Fruit fly (Drosophila melanogaster): ENCODE results near the gene ND-ASHI.

Gene ND-ASHI

dm6 chrX:6662876-6663551 lies 15.9 kb downstream of the ND-ASHI start (continued):
- TF ChIP-seq CG13775 (GFP tag; optimal IDR thresholded peaks at IDR 0.05): no peak
- TF ChIP-seq CG18011 (GFP tag; optimal IDR thresholded peaks at IDR 0.05): no peak
- no peak for TF ChIP-seq CG3407 (GFP tag; optimal IDR thresholded peaks at IDR 0.05)
- TF ChIP-seq ems (GFP tag; optimal IDR thresholded peaks at IDR 0.05): no peak
- peak; percentile 18 for TF ChIP-seq dm (GFP tag; optimal IDR thresholded peaks at IDR 0.05)
- peak; percentile 29 for TF ChIP-seq jumu (GFP tag; optimal IDR thresholded peaks at IDR 0.05)
- TF ChIP-seq CG8944 (GFP tag; optimal IDR thresholded peaks at IDR 0.05): peak; percentile 37
- no peak for TF ChIP-seq eyg (GFP tag; optimal IDR thresholded peaks at IDR 0.05)
- no peak for TF ChIP-seq Adf1 (GFP tag; IDR thresholded peaks at IDR 0.05)
- TF ChIP-seq hth (optimal IDR thresholded peaks at IDR 0.05): no peak
- no peak for TF ChIP-seq CG18476 (GFP tag; optimal IDR thresholded peaks at IDR 0.05)
- no peak for TF ChIP-seq B-H2 (GFP tag; optimal IDR thresholded peaks at IDR 0.05)
- peak; percentile 13 for TF ChIP-seq CG4820 (GFP tag; optimal IDR thresholded peaks at IDR 0.05)
- no peak for TF ChIP-seq CG7745 (tag; optimal IDR thresholded peaks at IDR 0.05)
- TF ChIP-seq dmrt11E (tag; optimal IDR thresholded peaks at IDR 0.05): no peak
- TF ChIP-seq row (GFP tag; IDR thresholded peaks at IDR 0.05): peak; percentile 68
- TF ChIP-seq CG7928 (GFP tag; optimal IDR thresholded peaks at IDR 0.05): no peak
- TF ChIP-seq vfl (GFP tag; optimal IDR thresholded peaks at IDR 0.05): no peak
- no peak; the same call in 1 of the 2 replicates for TF ChIP-seq Rx (GFP tag; IDR thresholded peaks at IDR 0.05)
- TF ChIP-seq Elba2 (GFP tag; optimal IDR thresholded peaks at IDR 0.05): no peak
- TF ChIP-seq insv (GFP tag; optimal IDR thresholded peaks at IDR 0.05): no peak
- no peak for TF ChIP-seq CG10321 (GFP tag; IDR thresholded peaks at IDR 0.05)
- TF ChIP-seq CG10565 (GFP tag; optimal IDR thresholded peaks at IDR 0.05): no peak
- TF ChIP-seq CTCF (GFP tag; optimal IDR thresholded peaks at IDR 0.05): no peak
- TF ChIP-seq CG6689 (GFP tag; IDR thresholded peaks at IDR 0.05): peak; percentile 53; the same call in 1 of the 2 replicates
- TF ChIP-seq chn (GFP tag; optimal IDR thresholded peaks at IDR 0.05): peak; percentile 12
- no peak for TF ChIP-seq ato (GFP tag; IDR thresholded peaks at IDR 0.05; ENCODE audit: partially characterized antibody)
- TF ChIP-seq Chrac-16 (GFP tag; optimal IDR thresholded peaks at IDR 0.05): no peak
- TF ChIP-seq CG11695 (GFP tag; IDR thresholded peaks at IDR 0.05): no peak
- TF ChIP-seq CoRest (tag; optimal IDR thresholded peaks at IDR 0.05): peak; percentile 25
- no peak for TF ChIP-seq Hr39 (optimal IDR thresholded peaks at IDR 0.05)
- TF ChIP-seq CG33213 (GFP tag; optimal IDR thresholded peaks at IDR 0.05): no peak
- TF ChIP-seq dimm (GFP tag; IDR thresholded peaks at IDR 0.05): no peak
- TF ChIP-seq HLHmδ (GFP tag; optimal IDR thresholded peaks at IDR 0.05): no peak
- TF ChIP-seq abd-A (tag; optimal IDR thresholded peaks at IDR 0.05): no peak
- 0 out of 2 replicates have a peak, but pooled peaks have one; percentile 27 for TF ChIP-seq CG7372 (GFP tag; IDR thresholded peaks at IDR 0.05)
- no peak for TF ChIP-seq grn (GFP tag; optimal IDR thresholded peaks at IDR 0.05)
- TF ChIP-seq phol (tag; optimal IDR thresholded peaks at IDR 0.05): peak; percentile 26
- TF ChIP-seq CG6254 (GFP tag; optimal IDR thresholded peaks at IDR 0.05): peak; percentile 10
- no peak for TF ChIP-seq CG10543 (GFP tag; optimal IDR thresholded peaks at IDR 0.05)
- TF ChIP-seq NC2β (GFP tag; optimal IDR thresholded peaks at IDR 0.05): no peak
- no peak for TF ChIP-seq CG31365 (tag; optimal IDR thresholded peaks at IDR 0.05)
- peak; percentile 29 for TF ChIP-seq Hsf (GFP tag; optimal IDR thresholded peaks at IDR 0.05)
- peak; percentile 46 for TF ChIP-seq grau (tag; optimal IDR thresholded peaks at IDR 0.05)
- TF ChIP-seq CG15601 (tag; optimal IDR thresholded peaks at IDR 0.05): peak; percentile 5
- no peak for TF ChIP-seq CG17612 (GFP tag; IDR thresholded peaks at IDR 0.05)
- peak; percentile 58 for TF ChIP-seq lab (GFP tag; optimal IDR thresholded peaks at IDR 0.05)
- no peak for TF ChIP-seq ham (GFP tag; IDR thresholded peaks at IDR 0.05)
- peak; percentile 5 for TF ChIP-seq Dip3 (GFP tag; optimal IDR thresholded peaks at IDR 0.05)
- no peak for TF ChIP-seq CG12942 (GFP tag; optimal IDR thresholded peaks at IDR 0.05)
- no peak for TF ChIP-seq chm (GFP tag; IDR thresholded peaks at IDR 0.05)
- no peak for TF ChIP-seq fd64A (GFP tag; optimal IDR thresholded peaks at IDR 0.05)

Measured in whole organism, embryonic.